Worm (Caenorhabditis elegans): ENCODE measurements around the gene srx-20.

The srx-20 gene

ce11 chrIV:6916831-6917230 is 48.9 kb downstream of the srx-20 start:
- TF ChIP-seq ama-1 (optimal IDR thresholded peaks at IDR 0.05) = no peak
- TF ChIP-seq tbx-37 (GFP tag; conservative IDR thresholded peaks at IDR 0.05) = no peak
- no peak for TF ChIP-seq hmbx-1 (tag; optimal IDR thresholded peaks at IDR 0.05)
- no peak for TF ChIP-seq aly-1 (tag; optimal IDR thresholded peaks at IDR 0.05)
- TF ChIP-seq sea-1 (GFP tag; conservative IDR thresholded peaks at IDR 0.05) = no peak
- no peak for TF ChIP-seq tra-4 (tag; optimal IDR thresholded peaks at IDR 0.05)
